Worm (Caenorhabditis elegans) whole organism, L4/young adult: ENCODE results near the gene lge-1.

Experiments
- W03F9.2 ChIP-seq: fragments of 150-350 bp; optimal IDR thresholded peaks from 2 replicates; lab custom pipeline; 2014; ENCODE audit warnings: missing biosample characterization, missing genetic modification characterization
- dao-5 ChIP-seq: sonication (generic microtip); optimal IDR thresholded peaks from 2 replicates; lab custom pipeline; 2016; ENCODE audit warnings: missing genotype, missing genetic modification characterization, moderate library complexity, missing compliant biosample characterization
- him-1 ChIP-seq: sonication (generic microtip); optimal IDR thresholded peaks from 2 replicates; lab custom pipeline; 2016; ENCODE audit warnings: missing genotype, missing genetic modification reagents, missing genetic modification characterization, missing compliant biosample characterization

ce11 chrX:10951168-10951567, 15.2 kb upstream of the lge-1 start, which contains the start of gene K09C8.7:
- no peak for TF ChIP-seq W03F9.2 (tag; lab: Kevin White, UChicago)
- TF ChIP-seq him-1 (tag; lab: Kevin White, UChicago), result no peak
- no peak for TF ChIP-seq dao-5 (tag; lab: Kevin White, UChicago)
